Fruit fly (Drosophila melanogaster) whole organism, embryonic: Measurements from ENCODE around the gene Cralbp.
A peak's percentile ranks its signal among the peaks of the same experiment; 100 is the strongest.

Experiments used
- Atf6 ChIP-seq: fragments of 200-800 bp; sonication (Bioruptor generic); IDR thresholded peaks from 2 replicates; pipeline ENCODE4 v1.3.6; 2022; ENCODE audit warnings: missing biosample characterization, missing genetic modification characterization
- CG11696 ChIP-seq: fragments of 200-800 bp; sonication (Bioruptor generic); IDR thresholded peaks from 2 replicates; pipeline ENCODE4 v1.3.6; 2022; ENCODE audit warnings: missing biosample characterization, missing genetic modification characterization
- CG11723 ChIP-seq: fragments of 200-800 bp; sonication (Bioruptor generic); optimal IDR thresholded peaks from 2 replicates; lab custom pipeline; 2017; ENCODE audit warnings: missing biosample characterization, mild to moderate bottlenecking, missing genetic modification characterization
- CG12104 ChIP-seq: fragments of 200-800 bp; sonication (Bioruptor generic); optimal IDR thresholded peaks from 3 replicates; lab custom pipeline; 2016; ENCODE audit warnings: missing biosample characterization, missing genetic modification characterization
- CG1233 ChIP-seq: fragments of 200-800 bp; sonication (Bioruptor generic); optimal IDR thresholded peaks from 4 replicates; lab custom pipeline; 2018; ENCODE audit warnings: missing biosample characterization, mild to moderate bottlenecking, missing genetic modification characterization
- CG14050 ChIP-seq: fragments of 200-800 bp; sonication (Bioruptor generic); IDR thresholded peaks from 3 replicates; pipeline ENCODE4 v1.3.6; 2022; ENCODE audit warnings: missing biosample characterization, missing genetic modification characterization
- CG14710 ChIP-seq: fragments of 200-800 bp; sonication (Bioruptor generic); optimal IDR thresholded peaks from 3 replicates; lab custom pipeline; 2019; ENCODE audit warnings: missing biosample characterization, mild to moderate bottlenecking, missing genetic modification characterization, moderate library complexity
- CG17568 ChIP-seq: fragments of 200-800 bp; sonication (Bioruptor generic); optimal IDR thresholded peaks from 2 replicates; lab custom pipeline; 2018; ENCODE audit warnings: missing biosample characterization, mild to moderate bottlenecking, missing genetic modification characterization, moderate library complexity
- CG17802 ChIP-seq: fragments of 200-800 bp; sonication (Bioruptor generic); optimal IDR thresholded peaks from 2 replicates; lab custom pipeline; 2018; ENCODE audit warnings: missing biosample characterization, mild to moderate bottlenecking, missing genetic modification characterization, moderate library complexity
- CG17912 ChIP-seq: fragments of 200-800 bp; sonication (Bioruptor generic); optimal IDR thresholded peaks from 2 replicates; lab custom pipeline; 2018; ENCODE audit warnings: missing biosample characterization, mild to moderate bottlenecking, missing genetic modification characterization
- CG2712 ChIP-seq: fragments of 200-800 bp; optimal IDR thresholded peaks from 3 replicates; lab custom pipeline; 2019; ENCODE audit warnings: missing biosample characterization, mild to moderate bottlenecking, missing genetic modification characterization, moderate library complexity
- CG31441 ChIP-seq: fragments of 200-800 bp; sonication (Bioruptor generic); IDR thresholded peaks from 2 replicates; pipeline ENCODE4 v1.3.6; 2022; ENCODE audit warnings: missing biosample characterization, missing genetic modification characterization
- CG4617 ChIP-seq: fragments of 200-800 bp; sonication (Bioruptor generic); optimal IDR thresholded peaks from 3 replicates; lab custom pipeline; 2016; ENCODE audit warnings: missing biosample characterization, missing genetic modification characterization, borderline replicate concordance
- CG6813 ChIP-seq: fragments of 200-800 bp; sonication (Bioruptor generic); optimal IDR thresholded peaks from 2 replicates; lab custom pipeline; 2017; ENCODE audit warnings: missing biosample characterization, missing genetic modification characterization, mild to moderate bottlenecking, moderate library complexity, missing genetic modification reagents
- CG7839 ChIP-seq: fragments of 200-800 bp; sonication (Bioruptor generic); optimal IDR thresholded peaks from 3 replicates; lab custom pipeline; 2018; ENCODE audit warnings: missing biosample characterization, mild to moderate bottlenecking, missing genetic modification characterization, moderate library complexity
- CG8281 ChIP-seq: fragments of 200-800 bp; sonication (Bioruptor generic); optimal IDR thresholded peaks from 2 replicates; lab custom pipeline; 2018; ENCODE audit warnings: missing biosample characterization, mild to moderate bottlenecking, missing genetic modification characterization, moderate library complexity
- CG8944 ChIP-seq: fragments of 200-800 bp; sonication (Bioruptor generic); optimal IDR thresholded peaks from 3 replicates; lab custom pipeline; 2016; ENCODE audit warnings: missing biosample characterization, missing genetic modification characterization
- CG9437 ChIP-seq: fragments of 200-800 bp; sonication (Bioruptor generic); optimal IDR thresholded peaks from 2 replicates; lab custom pipeline; 2018; ENCODE audit warnings: missing biosample characterization, mild to moderate bottlenecking, missing genetic modification characterization
- CoRest ChIP-seq: fragments of 200-800 bp; sonication (Bioruptor generic); optimal IDR thresholded peaks from 3 replicates; lab custom pipeline; 2018; ENCODE audit warnings: missing biosample characterization, mild to moderate bottlenecking, missing genetic modification characterization, moderate library complexity
- Dref ChIP-seq: fragments of 200-800 bp; sonication (Bioruptor generic); IDR thresholded peaks from 2 replicates; pipeline ENCODE4 v1.3.6; 2022; ENCODE audit warnings: missing biosample characterization, missing genetic modification characterization
- HLH4C ChIP-seq: fragments of 200-800 bp; sonication (Bioruptor generic); IDR thresholded peaks from 3 replicates; pipeline ENCODE4 v1.3.6; 2022; ENCODE audit warnings: missing biosample characterization, missing genetic modification characterization; ENCODE audit not compliant: partially characterized antibody
- HmgZ ChIP-seq: fragments of 200-800 bp; sonication (Bioruptor generic); optimal IDR thresholded peaks from 2 replicates; lab custom pipeline; 2018; ENCODE audit warnings: missing biosample characterization, mild to moderate bottlenecking, missing genetic modification characterization
- Hmr ChIP-seq: fragments of 200-800 bp; sonication (Bioruptor generic); optimal IDR thresholded peaks from 3 replicates; lab custom pipeline; 2017; ENCODE audit warnings: mild to moderate bottlenecking, missing biosample characterization, missing genetic modification reagents, missing genetic modification characterization
- Lpt ChIP-seq: fragments of >200 bp; optimal IDR thresholded peaks from 2 replicates; lab custom pipeline; 2018; ENCODE audit warnings: missing biosample characterization, missing genetic modification characterization
- MBD-R2 ChIP-seq: fragments of 200-800 bp; sonication (Bioruptor generic); IDR thresholded peaks from 2 replicates; pipeline ENCODE4 v1.3.6; 2022; ENCODE audit warnings: missing biosample characterization, missing genetic modification characterization
- Max ChIP-seq: fragments of 200-800 bp; sonication (Bioruptor generic); optimal IDR thresholded peaks from 2 replicates; lab custom pipeline; 2016; ENCODE audit warnings: missing biosample characterization, mild to moderate bottlenecking, missing genetic modification characterization
- Meics ChIP-seq: fragments of 200-800 bp; sonication (Bioruptor generic); optimal IDR thresholded peaks from 2 replicates; lab custom pipeline; 2017; ENCODE audit warnings: missing biosample characterization, mild to moderate bottlenecking, missing genetic modification characterization
- Nf-YB ChIP-seq: fragments of 200-800 bp; sonication (Bioruptor generic); optimal IDR thresholded peaks from 3 replicates; lab custom pipeline; 2019; ENCODE audit warnings: missing biosample characterization, mild to moderate bottlenecking, missing genetic modification characterization, moderate library complexity
- Sox102F ChIP-seq: fragments of 200-800 bp; sonication (Bioruptor generic); optimal IDR thresholded peaks from 2 replicates; lab custom pipeline; 2018; ENCODE audit warnings: missing biosample characterization, mild to moderate bottlenecking, missing genetic modification characterization, moderate library complexity
- Usf ChIP-seq: fragments of 200-800 bp; sonication (Bioruptor generic); optimal IDR thresholded peaks from 2 replicates; lab custom pipeline; 2017; ENCODE audit warnings: missing genotype, missing biosample characterization, missing genetic modification characterization
- Xrp1 ChIP-seq: fragments of 200-800 bp; sonication (Bioruptor generic); IDR thresholded peaks from 2 replicates; pipeline ENCODE4 v1.3.6; 2022; ENCODE audit warnings: missing biosample characterization, missing genetic modification characterization
- YL-1 ChIP-seq: fragments of 200-800 bp; sonication (Bioruptor generic); optimal IDR thresholded peaks from 3 replicates; lab custom pipeline; 2017; ENCODE audit warnings: missing biosample characterization, mild to moderate bottlenecking, missing genetic modification characterization
- abd-A ChIP-seq: fragments of 200-800 bp; sonication (Bioruptor generic); optimal IDR thresholded peaks from 3 replicates; lab custom pipeline; 2019; ENCODE audit warnings: missing biosample characterization, mild to moderate bottlenecking, missing genetic modification characterization, moderate library complexity
- ara ChIP-seq: fragments of 200-800 bp; sonication (Bioruptor generic); IDR thresholded peaks from 2 replicates; pipeline ENCODE4 v1.3.6; 2022; ENCODE audit warnings: missing biosample characterization, missing genetic modification characterization
- bowl ChIP-seq: fragments of 200-800 bp; sonication (Bioruptor generic); IDR thresholded peaks from 2 replicates; pipeline ENCODE4 v1.3.6; 2022; ENCODE audit warnings: missing biosample characterization, missing genetic modification characterization
- disco-r ChIP-seq: fragments of 200-800 bp; sonication (Bioruptor generic); optimal IDR thresholded peaks from 2 replicates; lab custom pipeline; 2016; ENCODE audit warnings: missing biosample characterization, missing genetic modification characterization
- exex ChIP-seq: fragments of 200-800 bp; sonication (Bioruptor generic); optimal IDR thresholded peaks from 4 replicates; lab custom pipeline; 2018; ENCODE audit warnings: missing biosample characterization, mild to moderate bottlenecking, missing genetic modification characterization, moderate library complexity
- fd64A ChIP-seq: fragments of 200-800 bp; sonication (Bioruptor generic); optimal IDR thresholded peaks from 3 replicates; lab custom pipeline; 2018; ENCODE audit warnings: missing biosample characterization, mild to moderate bottlenecking, missing genetic modification characterization
- gsb ChIP-seq: fragments of 200-800 bp; sonication (Bioruptor generic); IDR thresholded peaks from 2 replicates; pipeline ENCODE4 v1.3.6; 2022; ENCODE audit warnings: missing biosample characterization, missing genetic modification characterization
- hbn ChIP-seq: fragments of 200-800 bp; sonication (Bioruptor generic); IDR thresholded peaks from 2 replicates; pipeline ENCODE4 v1.3.6; 2022; ENCODE audit warnings: missing biosample characterization, missing genetic modification characterization; ENCODE audit not compliant: partially characterized antibody
- hth ChIP-seq: fragments of >200 bp; optimal IDR thresholded peaks from 2 replicates; lab custom pipeline; 2017; ENCODE audit warnings: inconsistent platforms
- jing ChIP-seq: fragments of 200-800 bp; sonication (Bioruptor generic); optimal IDR thresholded peaks from 2 replicates; lab custom pipeline; 2018; ENCODE audit warnings: missing biosample characterization, mild to moderate bottlenecking, missing genetic modification characterization
- lbe ChIP-seq: fragments of 200-800 bp; sonication (Bioruptor generic); optimal IDR thresholded peaks from 2 replicates; lab custom pipeline; 2016; ENCODE audit warnings: missing biosample characterization, mild to moderate bottlenecking, missing genetic modification characterization
- mld ChIP-seq: fragments of 200-800 bp; sonication (Bioruptor generic); IDR thresholded peaks from 3 replicates; pipeline ENCODE4 v1.3.6; 2022; ENCODE audit warnings: missing biosample characterization, missing genetic modification characterization; ENCODE audit not compliant: partially characterized antibody
- pan ChIP-seq, 4 experiments: fragments of >200 bp in 3 of 4; fragments of 200-800 bp in 1 of 4; sonication (Bioruptor generic) in 1 of 4; optimal IDR thresholded peaks in 3 of 4; IDR thresholded peaks in 1 of 4; 2 replicates each; pipeline versions ENCODE4 v1.3.6 to Lab custom; 2017 to 2022; ENCODE audit warnings: missing biosample characterization in 2 of 4, missing genetic modification characterization in 2 of 4, mixed read lengths in 1 of 4
- peb ChIP-seq: fragments of 200-800 bp; sonication (Bioruptor generic); IDR thresholded peaks from 2 replicates; pipeline ENCODE4 v1.3.6; 2022; ENCODE audit warnings: missing biosample characterization, missing genetic modification characterization
- pita ChIP-seq: fragments of 200-800 bp; sonication (Bioruptor generic); optimal IDR thresholded peaks from 2 replicates; lab custom pipeline; 2017; ENCODE audit warnings: missing biosample characterization, mild to moderate bottlenecking, missing genetic modification characterization
- sisA ChIP-seq: fragments of 200-800 bp; sonication (Bioruptor generic); IDR thresholded peaks from 2 replicates; pipeline ENCODE4 v1.3.6; 2022; ENCODE audit warnings: missing biosample characterization, missing genetic modification characterization

The Cralbp gene

DNA sequence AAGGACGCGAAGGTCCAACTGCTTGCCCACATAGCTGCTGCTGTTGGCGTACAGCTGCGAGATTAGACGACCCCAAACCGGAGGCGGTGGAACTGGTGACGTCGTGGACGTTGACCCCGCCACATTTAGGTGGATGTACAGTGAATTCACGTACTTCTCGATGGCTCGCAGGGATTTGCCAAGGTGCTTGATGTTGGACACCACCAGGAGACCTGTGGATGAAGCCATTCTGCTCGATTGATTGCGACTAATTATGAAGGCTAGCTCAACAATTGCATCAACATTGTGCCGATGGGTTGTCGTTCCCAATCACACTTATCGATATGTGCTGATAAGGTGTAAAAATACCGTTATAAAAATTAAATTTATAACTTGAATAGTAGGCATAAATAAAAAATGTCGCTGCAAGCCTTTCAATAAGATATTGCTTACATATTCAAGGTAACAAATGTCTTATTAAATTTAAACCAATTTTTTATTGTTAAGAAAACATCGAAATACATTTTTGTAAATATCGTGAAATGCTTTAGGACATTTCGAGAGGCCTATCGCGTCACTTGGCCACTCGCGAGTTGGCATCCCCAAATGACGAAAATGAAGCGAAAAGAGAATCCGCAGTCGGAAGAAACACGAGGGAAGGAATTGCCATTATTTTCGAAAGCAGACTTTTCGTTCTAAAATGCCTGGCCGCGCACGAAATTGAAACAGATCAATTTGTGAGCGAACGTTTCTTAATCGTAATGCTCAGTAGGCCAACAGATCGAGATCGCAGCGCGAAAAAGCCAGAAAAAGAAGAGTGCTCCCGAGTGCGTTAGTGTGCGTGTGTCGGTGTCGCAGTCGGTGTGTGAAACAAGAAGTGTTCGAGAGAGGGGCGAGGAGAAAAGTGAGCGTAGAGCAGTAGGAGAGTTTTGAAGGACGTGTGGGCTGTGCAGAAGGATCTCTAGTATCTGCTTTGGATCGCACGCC lies 17.7 kb downstream of the Cralbp start, which contains the start of the genes Ppat-Dpck and scny (continued):
- TF ChIP-seq gsb (GFP tag; lab: Robert Waterston, UW) (no peak), CG11723 (no peak), HmgZ (tag; lab: Kevin White, UChicago) (peak; percentile 44), pita (GFP tag; lab: Kevin White, UChicago) (no peak), pan (optimal IDR thresholded peaks at IDR 0.05; lab: Kevin White, UChicago) (no peak), pan (GFP tag; optimal IDR thresholded peaks at IDR 0.05 in 1 of 2, IDR thresholded peaks at IDR 0.05 in 1 of 2) (no peak), CG14050 (no peak), CG17912 (GFP tag; lab: Kevin White, UChicago) (no peak), jing (GFP tag; lab: Kevin White, UChicago) (no peak), Xrp1 (no peak), abd-A (no peak), sisA (GFP tag; lab: Robert Waterston, UW) (no peak), CG31441 (GFP tag; lab: Robert Waterston, UW) (no peak; the same call in 1 of the 2 replicates), CG12104 (GFP tag; lab: Kevin White, UChicago) (no peak), Sox102F (GFP tag; lab: Kevin White, UChicago) (no peak), Hmr (GFP tag; lab: Kevin White, UChicago) (no peak), fd64A (no peak), CG14710 (tag; lab: Kevin White, UChicago) (peak; percentile 82), Lpt (no peak), CG6813 (no peak), ara (GFP tag; lab: Robert Waterston, UW) (no peak), disco-r (GFP tag; lab: Kevin White, UChicago) (no peak)
- TF ChIP-seq, all 482 proteins: peak for 140

DNA sequence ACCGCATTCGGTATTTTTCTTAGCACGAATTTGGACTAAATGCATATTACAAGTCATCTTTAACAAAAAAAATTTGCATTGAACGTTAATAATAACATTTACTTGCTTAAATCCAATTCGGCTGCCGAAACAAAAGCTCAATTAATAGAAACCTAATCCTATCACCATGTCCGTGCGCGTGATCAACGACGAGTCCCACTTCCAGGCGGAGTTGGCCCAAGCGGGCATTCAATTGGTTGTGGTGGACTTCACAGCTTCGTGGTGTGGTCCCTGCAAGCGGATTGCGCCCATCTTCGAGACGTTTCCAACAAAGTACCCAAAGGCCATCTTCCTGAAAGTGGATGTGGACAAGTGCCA lies 20.7 kb downstream of the Cralbp start, which contains the start of gene Txl:
TSS of gene Txl (plus strand) at position 3 of the 357 bp plus-strand sequence.
- 0 out of 2 replicates have a peak, but pooled peaks have one; percentile 3 for TF ChIP-seq MBD-R2 (GFP tag; lab: Robert Waterston, UW)
- no peak for TF ChIP-seq CG8281 (tag; lab: Kevin White, UChicago)
- no peak for TF ChIP-seq CG2712 (tag; lab: Kevin White, UChicago)
- no peak for TF ChIP-seq exex (tag; lab: Kevin White, UChicago)
- no peak for TF ChIP-seq CG8944 (GFP tag; lab: Kevin White, UChicago)
- no peak for TF ChIP-seq Usf
- no peak for TF ChIP-seq CG9437
- no peak for TF ChIP-seq Dref (GFP tag; lab: Robert Waterston, UW)
- 0 out of 3 replicates have a peak, but pooled peaks have one; percentile 42 for TF ChIP-seq mld (GFP tag; lab: Robert Waterston, UW)
- peak; percentile 15 for TF ChIP-seq CG4617 (GFP tag; lab: Kevin White, UChicago)
- no peak for TF ChIP-seq peb (GFP tag; lab: Robert Waterston, UW)
- TF ChIP-seq Atf6 (GFP tag; lab: Robert Waterston, UW): no peak
- TF ChIP-seq CG1233 (GFP tag; lab: Kevin White, UChicago): no peak
- no peak for TF ChIP-seq HLH4C (GFP tag; lab: Robert Waterston, UW)
- TF ChIP-seq hbn (GFP tag; lab: Robert Waterston, UW): 0 out of 2 replicates have a peak, but pooled peaks have one; percentile 9
- no peak for TF ChIP-seq lbe (GFP tag; lab: Kevin White, UChicago)
- no peak for TF ChIP-seq Meics (GFP tag; lab: Kevin White, UChicago)
- TF ChIP-seq Max (GFP tag; lab: Kevin White, UChicago): no peak
- TF ChIP-seq CoRest: no peak
- no peak for TF ChIP-seq CG7839 (tag; lab: Kevin White, UChicago)
- no peak for TF ChIP-seq YL-1 (GFP tag; lab: Kevin White, UChicago)
- TF ChIP-seq CG17568 (GFP tag; lab: Kevin White, UChicago): no peak
- TF ChIP-seq hth (lab: Kevin White, UChicago): no peak
- no peak for TF ChIP-seq bowl
- TF ChIP-seq Nf-YB: no peak
- no peak for TF ChIP-seq CG11696 (GFP tag; lab: Robert Waterston, UW)
- TF ChIP-seq CG17802 (tag; lab: Kevin White, UChicago): no peak
